Fruit fly (Drosophila melanogaster): ENCODE results near the gene Vps60.

The Vps60 gene

dm6 chr3L:17659268-17659589 lies 37.8 kb upstream of the Vps60 start (continued):
- TF ChIP-seq dmrt11E (tag; optimal IDR thresholded peaks at IDR 0.05), result no peak
- peak; percentile 15 for TF ChIP-seq YL-1 (GFP tag; optimal IDR thresholded peaks at IDR 0.05)
- TF ChIP-seq CG15269 (tag; optimal IDR thresholded peaks at IDR 0.05), result no peak
- no peak for TF ChIP-seq CG18011 (GFP tag; optimal IDR thresholded peaks at IDR 0.05)
- TF ChIP-seq pho (GFP tag; optimal IDR thresholded peaks at IDR 0.05), result peak; percentile 62
- no peak for TF ChIP-seq CG8281 (tag; optimal IDR thresholded peaks at IDR 0.05)
- no peak for TF ChIP-seq Lhr (GFP tag; optimal IDR thresholded peaks at IDR 0.05)
- no peak for TF ChIP-seq lmd (GFP tag; IDR thresholded peaks at IDR 0.05)
- TF ChIP-seq BEAF-32 (GFP tag; optimal IDR thresholded peaks at IDR 0.05), result no peak
- TF ChIP-seq CG7963 (GFP tag; IDR thresholded peaks at IDR 0.05; ENCODE audit: partially characterized antibody), result no peak
- peak; percentile 11 for TF ChIP-seq pzg (GFP tag; optimal IDR thresholded peaks at IDR 0.05)
- TF ChIP-seq caup (GFP tag; optimal IDR thresholded peaks at IDR 0.05; ENCODE audit: severe bottlenecking), result peak; percentile 82
- TF ChIP-seq Sox102F (GFP tag; optimal IDR thresholded peaks at IDR 0.05), result no peak
- no peak for TF ChIP-seq en (GFP tag; optimal IDR thresholded peaks at IDR 0.05)
- peak; percentile 12 for TF ChIP-seq CG17568 (GFP tag; optimal IDR thresholded peaks at IDR 0.05)
- TF ChIP-seq pita (GFP tag; optimal IDR thresholded peaks at IDR 0.05), result no peak

dm6 chr3L:17658423-17659267 lies 37.2 kb upstream of the Vps60 start:
- TF ChIP-seq abd-A (tag; optimal IDR thresholded peaks at IDR 0.05) (peak; percentile 78), Nf-YA (GFP tag; IDR thresholded peaks at IDR 0.05) (peak; percentile 76), CG10979 (tag; optimal IDR thresholded peaks at IDR 0.05) (peak; percentile 59), CG8924 (tag; optimal IDR thresholded peaks at IDR 0.05) (peak; percentile 79), bbx (GFP tag; IDR thresholded peaks at IDR 0.05; ENCODE audit: partially characterized antibody) (peak; percentile 41; the same call in 1 of the 2 replicates), CG7745 (tag; optimal IDR thresholded peaks at IDR 0.05) (peak; percentile 63), fru (optimal IDR thresholded peaks at IDR 0.05) (no peak), Taf1 (GFP tag; IDR thresholded peaks at IDR 0.05) (peak; percentile 95), CG10274 (GFP tag; optimal IDR thresholded peaks at IDR 0.05) (peak; percentile 73), NK7.1 (GFP tag; optimal IDR thresholded peaks at IDR 0.05) (peak; percentile 81), bsh (GFP tag; optimal IDR thresholded peaks at IDR 0.05) (peak in 1 of 2 experiments; percentile 91), CG12236 (GFP tag; optimal IDR thresholded peaks at IDR 0.05) (peak; percentile 75), vfl (GFP tag; optimal IDR thresholded peaks at IDR 0.05) (peak; percentile 89), CG10462 (GFP tag; optimal IDR thresholded peaks at IDR 0.05) (peak; percentile 68), cg (GFP tag; optimal IDR thresholded peaks at IDR 0.05) (no peak), Sin3A (optimal IDR thresholded peaks at IDR 0.05) (no peak), CG33213 (GFP tag; optimal IDR thresholded peaks at IDR 0.05) (peak; percentile 92), fd64A (GFP tag; optimal IDR thresholded peaks at IDR 0.05) (peak; percentile 86), B-H1 (GFP tag; IDR thresholded peaks at IDR 0.05) (peak; percentile 87), wdn (GFP tag; IDR thresholded peaks at IDR 0.05) (peak; percentile 90), CG8944 (GFP tag; optimal IDR thresholded peaks at IDR 0.05) (peak; percentile 92), CG12942 (GFP tag; optimal IDR thresholded peaks at IDR 0.05) (peak; percentile 82), inv (GFP tag; IDR thresholded peaks at IDR 0.05; ENCODE audit: partially characterized antibody) (no peak), CG14860 (GFP tag; IDR thresholded peaks at IDR 0.05; ENCODE audit: partially characterized antibody) (no peak), CG12299 (tag; optimal IDR thresholded peaks at IDR 0.05) (peak; percentile 62), CG15696 (tag; optimal IDR thresholded peaks at IDR 0.05) (peak; percentile 50), hth (optimal IDR thresholded peaks at IDR 0.05) (no peak), ken (GFP tag; IDR thresholded peaks at IDR 0.05) (peak; percentile 92), pros (GFP tag; optimal IDR thresholded peaks at IDR 0.05) (no peak), Doc2 (GFP tag; IDR thresholded peaks at IDR 0.05) (peak; percentile 78; the same call in 1 of the 2 replicates), CG16813 (GFP tag; IDR thresholded peaks at IDR 0.05; ENCODE audit: partially characterized antibody) (no peak), Dbx (GFP tag; IDR thresholded peaks at IDR 0.05) (peak; percentile 95), sob (GFP tag; IDR thresholded peaks at IDR 0.05) (peak; percentile 95)

Measured in whole organism, embryonic.